Fruit fly (Drosophila melanogaster) whole organism, pupa: ENCODE results near the gene CG13724.

ENCODE experiments used
- CG10348 ChIP-seq: fragments of 200-800 bp; sonication (Bioruptor generic); IDR thresholded peaks from 2 replicates; pipeline ENCODE4 v1.3.6; 2022; ENCODE audit warnings: missing biosample characterization, missing genetic modification characterization
- CG4496 ChIP-seq: fragments of 200-800 bp; sonication (Bioruptor generic); IDR thresholded peaks from 3 replicates; pipeline ENCODE4 v1.3.6; 2022; ENCODE audit warnings: missing biosample characterization, missing genetic modification characterization
- CG9948 ChIP-seq: fragments of 200-800 bp; sonication (Bioruptor generic); optimal IDR thresholded peaks from 2 replicates; lab custom pipeline; 2018; ENCODE audit warnings: missing biosample characterization, mild to moderate bottlenecking, missing genetic modification characterization, moderate library complexity
- Pif1B ChIP-seq: fragments of 200-800 bp; sonication (Bioruptor generic); optimal IDR thresholded peaks from 3 replicates; lab custom pipeline; 2016; ENCODE audit warnings: missing biosample characterization, missing genetic modification characterization
- gl ChIP-seq: fragments of 200-800 bp; sonication (Bioruptor generic); optimal IDR thresholded peaks from 2 replicates; lab custom pipeline; 2018; ENCODE audit warnings: missing biosample characterization, mild to moderate bottlenecking, missing genetic modification characterization

dm6 chr3L:17292205-17292604, 30.4 kb upstream of the CG13724 start:
- TF ChIP-seq gl (tag; lab: Kevin White, UChicago) = no peak
- no peak for TF ChIP-seq CG4496 (GFP tag; lab: Robert Waterston, UW)
- TF ChIP-seq CG9948 (tag; lab: Kevin White, UChicago) = no peak
- no peak for TF ChIP-seq CG10348 (GFP tag; lab: Robert Waterston, UW)
- TF ChIP-seq Pif1B (GFP tag; lab: Kevin White, UChicago) = no peak
